In genomic region chrV:1003826-1004225, ce11 we compare ENCODE assay signal across 4 worm cellular contexts.
TF ChIP-seq lines count a peak whose summit lies in the region.

No protein-coding gene starts in this region.

TF ChIP-seq in whole organism, L2 larva, 48 proteins besides CTCF, POLR2A, EP300 and RAD21 (continued from another document):
- no peak for TF ChIP-seq nhr-12 (tag; optimal IDR thresholded peaks at IDR 0.05; lab: Kevin White, UChicago)
- no peak for TF ChIP-seq unc-62 (GFP tag; optimal IDR thresholded peaks at IDR 0.05; lab: Kevin White, UChicago)
- no peak for TF ChIP-seq dmd-4 (tag; optimal IDR thresholded peaks at IDR 0.05; lab: Kevin White, UChicago)
- TF ChIP-seq lin-39 (tag; optimal IDR thresholded peaks at IDR 0.05; lab: Kevin White, UChicago): no peak
- no peak for TF ChIP-seq sem-4 (tag; optimal IDR thresholded peaks at IDR 0.05; lab: Kevin White, UChicago)
- peak; percentile 53 for TF ChIP-seq crh-2 (tag; optimal IDR thresholded peaks at IDR 0.05; lab: Kevin White, UChicago)
- TF ChIP-seq R02D3.7 (tag; optimal IDR thresholded peaks at IDR 0.05; lab: Kevin White, UChicago): no peak
- TF ChIP-seq ama-1 (optimal IDR thresholded peaks at IDR 0.05; lab: Kevin White, UChicago): no peak
- TF ChIP-seq snpc-4 (tag; optimal IDR thresholded peaks at IDR 0.05; lab: Kevin White, UChicago): no peak
- no peak for TF ChIP-seq ZK546.5 (tag; optimal IDR thresholded peaks at IDR 0.05; lab: Kevin White, UChicago)
- TF ChIP-seq elt-1 (tag; optimal IDR thresholded peaks at IDR 0.05; lab: Kevin White, UChicago): no peak
- TF ChIP-seq ztf-1 (GFP tag; conservative IDR thresholded peaks at IDR 0.05; lab: Robert Waterston, UW): no peak
- peak; percentile 15 for TF ChIP-seq fos-1 (tag; optimal IDR thresholded peaks at IDR 0.05; lab: Kevin White, UChicago)
- TF ChIP-seq nhr-21 (tag; optimal IDR thresholded peaks at IDR 0.05; lab: Kevin White, UChicago): peak; percentile 11
- TF ChIP-seq nhr-129 (tag; optimal IDR thresholded peaks at IDR 0.05; lab: Kevin White, UChicago): peak; percentile 49
- TF ChIP-seq Y55F3AM.14 (GFP tag; optimal IDR thresholded peaks at IDR 0.05; lab: Kevin White, UChicago): peak; percentile 51
- TF ChIP-seq alr-1 (tag; optimal IDR thresholded peaks at IDR 0.05; lab: Kevin White, UChicago): no peak
- peak; percentile 81 for TF ChIP-seq unc-55 (GFP tag; optimal IDR thresholded peaks at IDR 0.05; lab: Kevin White, UChicago)
- no peak for TF ChIP-seq mdl-1 (tag; optimal IDR thresholded peaks at IDR 0.05; lab: Kevin White, UChicago)
- TF ChIP-seq blmp-1 (tag; optimal IDR thresholded peaks at IDR 0.05; lab: Kevin White, UChicago; ENCODE audit: insufficient read depth): no peak
- no peak for TF ChIP-seq skn-1 (tag; optimal IDR thresholded peaks at IDR 0.05; lab: Kevin White, UChicago)
- peak; percentile 84 for TF ChIP-seq sma-3 (GFP tag; optimal IDR thresholded peaks at IDR 0.05; lab: Kevin White, UChicago)
- TF ChIP-seq ztf-4 (tag; optimal IDR thresholded peaks at IDR 0.05; lab: Kevin White, UChicago): no peak
- no peak for TF ChIP-seq elt-3 (tag; optimal IDR thresholded peaks at IDR 0.05; lab: Kevin White, UChicago)

TF ChIP-seq in whole organism, L4 larva, 104 proteins besides CTCF, POLR2A, EP300 and RAD21 (continued from another document and continues in another):
- TF ChIP-seq pha-4 (GFP tag; IDR thresholded peaks at IDR 0.05; lab: Robert Waterston, UW) (no peak), pha-4 (tag; optimal IDR thresholded peaks at IDR 0.05; lab: Kevin White, UChicago) (peak; percentile 1), ctbp-1 (GFP tag; IDR thresholded peaks at IDR 0.05; lab: Robert Waterston, UW) (no peak), ceh-82 (tag; optimal IDR thresholded peaks at IDR 0.05; lab: Kevin White, UChicago) (no peak), ceh-28 (tag; optimal IDR thresholded peaks at IDR 0.05; lab: Kevin White, UChicago) (no peak), lin-39 (tag; optimal IDR thresholded peaks at IDR 0.05; lab: Kevin White, UChicago) (no peak), D1046.2 (GFP tag; IDR thresholded peaks at IDR 0.05; lab: Robert Waterston, UW) (no peak), egl-43 (GFP tag; IDR thresholded peaks at IDR 0.05; lab: Robert Waterston, UW) (no peak), mes-2 (tag; optimal IDR thresholded peaks at IDR 0.05; lab: Kevin White, UChicago; ENCODE audit: poor library complexity, severe bottlenecking) (peak; percentile 82), F10B5.3 (tag; optimal IDR thresholded peaks at IDR 0.05; lab: Kevin White, UChicago) (no peak), egl-27 (tag; optimal IDR thresholded peaks at IDR 0.05; lab: Kevin White, UChicago) (no peak), spr-1 (tag; optimal IDR thresholded peaks at IDR 0.05; lab: Kevin White, UChicago) (no peak), F44E2.7 (GFP tag; IDR thresholded peaks at IDR 0.05; lab: Robert Waterston, UW) (no peak), daf-12 (tag; optimal IDR thresholded peaks at IDR 0.05; lab: Kevin White, UChicago) (no peak), nhr-48 (tag; optimal IDR thresholded peaks at IDR 0.05; lab: Kevin White, UChicago) (no peak), snpc-1.2 (GFP tag; IDR thresholded peaks at IDR 0.05; lab: Robert Waterston, UW) (no peak), attf-4 (tag; optimal IDR thresholded peaks at IDR 0.05; lab: Kevin White, UChicago) (no peak), lsy-2 (tag; optimal IDR thresholded peaks at IDR 0.05; lab: Kevin White, UChicago) (peak in 1 of 2 experiments; percentile 71), duxl-1 (tag; optimal IDR thresholded peaks at IDR 0.05; lab: Kevin White, UChicago; ENCODE audit: poor library complexity) (no peak), hif-1 (tag; optimal IDR thresholded peaks at IDR 0.05; lab: Kevin White, UChicago) (peak in 1 of 2 experiments; percentile 93), nhr-41 (GFP tag; IDR thresholded peaks at IDR 0.05; lab: Robert Waterston, UW) (no peak), nhr-102 (tag; optimal IDR thresholded peaks at IDR 0.05; lab: Kevin White, UChicago) (peak; percentile 20), lin-38 (GFP tag; IDR thresholded peaks at IDR 0.05; lab: Robert Waterston, UW) (peak; percentile 54), jun-1 (tag; optimal IDR thresholded peaks at IDR 0.05; lab: Kevin White, UChicago) (no peak), sdz-12 (GFP tag; optimal IDR thresholded peaks at IDR 0.05; lab: Kevin White, UChicago) (no peak), nhr-237 (tag; optimal IDR thresholded peaks at IDR 0.05; lab: Kevin White, UChicago) (no peak), ceh-20 (GFP tag; IDR thresholded peaks at IDR 0.05; lab: Robert Waterston, UW) (no peak), hmg-1.1 (GFP tag; IDR thresholded peaks at IDR 0.05; lab: Robert Waterston, UW) (peak; percentile 79), lin-13 (GFP tag; optimal IDR thresholded peaks at IDR 0.05; lab: Kevin White, UChicago) (no peak), lin-1 (GFP tag; IDR thresholded peaks at IDR 0.05; lab: Robert Waterston, UW) (no peak), arid-1 (GFP tag; conservative IDR thresholded peaks at IDR 0.05; lab: Robert Waterston, UW) (no peak), Y105C5A.15 (GFP tag; IDR thresholded peaks at IDR 0.05; lab: Robert Waterston, UW) (no peak), daf-16 (GFP tag; optimal IDR thresholded peaks at IDR 0.05; lab: Kevin White, UChicago) (no peak), daf-16 (tag; optimal IDR thresholded peaks at IDR 0.05; lab: Kevin White, UChicago) (peak; percentile 34), ceh-44 (GFP tag; IDR thresholded peaks at IDR 0.05; lab: Robert Waterston, UW) (peak; percentile 93), zfp-3 (GFP tag; conservative IDR thresholded peaks at IDR 0.05; lab: Robert Waterston, UW) (no peak), nhr-76 (tag; optimal IDR thresholded peaks at IDR 0.05; lab: Kevin White, UChicago) (no peak), zip-2 (tag; optimal IDR thresholded peaks at IDR 0.05; lab: Kevin White, UChicago) (no peak), dmd-6 (GFP tag; IDR thresholded peaks at IDR 0.05; lab: Robert Waterston, UW) (0 out of 2 replicates have a peak, but pooled peaks have one; percentile 27)

TF ChIP-seq in whole organism, late embryonic, 69 proteins besides CTCF, POLR2A, EP300 and RAD21 (continued from another document and continues in another):
- TF ChIP-seq npax-4 (tag; optimal IDR thresholded peaks at IDR 0.05; lab: Kevin White, UChicago): peak; percentile 29
- TF ChIP-seq sox-4 (tag; optimal IDR thresholded peaks at IDR 0.05; lab: Kevin White, UChicago): peak; percentile 46
- no peak for TF ChIP-seq lin-11 (tag; optimal IDR thresholded peaks at IDR 0.05; lab: Kevin White, UChicago)
- peak; percentile 57 for TF ChIP-seq ceh-18 (tag; optimal IDR thresholded peaks at IDR 0.05; lab: Kevin White, UChicago)
- TF ChIP-seq sox-2 (GFP tag; IDR thresholded peaks at IDR 0.05; lab: Robert Waterston, UW): no peak
- TF ChIP-seq hlh-15 (tag; optimal IDR thresholded peaks at IDR 0.05; lab: Kevin White, UChicago): peak; percentile 93
- TF ChIP-seq pax-1 (tag; optimal IDR thresholded peaks at IDR 0.05; lab: Kevin White, UChicago): no peak
- TF ChIP-seq pag-3 (tag; optimal IDR thresholded peaks at IDR 0.05; lab: Kevin White, UChicago; ENCODE audit: borderline replicate concordance): peak; percentile 79
- TF ChIP-seq che-1 (tag; optimal IDR thresholded peaks at IDR 0.05; lab: Kevin White, UChicago): peak; percentile 52
- peak; percentile 99 for TF ChIP-seq zip-5 (tag; optimal IDR thresholded peaks at IDR 0.05; lab: Kevin White, UChicago)
- peak; percentile 97 for TF ChIP-seq lim-6 (tag; optimal IDR thresholded peaks at IDR 0.05; lab: Kevin White, UChicago)
- TF ChIP-seq ceh-31 (tag; optimal IDR thresholded peaks at IDR 0.05; lab: Kevin White, UChicago): peak; percentile 100
- peak; percentile 89 for TF ChIP-seq syd-9 (tag; optimal IDR thresholded peaks at IDR 0.05; lab: Kevin White, UChicago)
- TF ChIP-seq ref-2 (tag; optimal IDR thresholded peaks at IDR 0.05; lab: Kevin White, UChicago): peak; percentile 97
- no peak for TF ChIP-seq nhr-11 (tag; optimal IDR thresholded peaks at IDR 0.05; lab: Kevin White, UChicago)
- TF ChIP-seq elt-4 (tag; optimal IDR thresholded peaks at IDR 0.05; lab: Kevin White, UChicago): no peak
- peak; percentile 34 for TF ChIP-seq nfya-1 (tag; optimal IDR thresholded peaks at IDR 0.05; lab: Kevin White, UChicago)
- TF ChIP-seq gmeb-2 (tag; optimal IDR thresholded peaks at IDR 0.05; lab: Kevin White, UChicago): peak; percentile 41
- peak; percentile 86 for TF ChIP-seq ztf-16 (tag; optimal IDR thresholded peaks at IDR 0.05; lab: Kevin White, UChicago)
- peak; percentile 98 for TF ChIP-seq ets-4 (tag; optimal IDR thresholded peaks at IDR 0.05; lab: Kevin White, UChicago)
- no peak for TF ChIP-seq ceh-22 (tag; optimal IDR thresholded peaks at IDR 0.05; lab: Kevin White, UChicago)
- peak; percentile 36 for TF ChIP-seq hlh-6 (tag; optimal IDR thresholded peaks at IDR 0.05; lab: Kevin White, UChicago)
- TF ChIP-seq pha-2 (tag; optimal IDR thresholded peaks at IDR 0.05; lab: Kevin White, UChicago): peak; percentile 81
- no peak for TF ChIP-seq pros-1 (tag; optimal IDR thresholded peaks at IDR 0.05; lab: Kevin White, UChicago)
- peak; percentile 25 for TF ChIP-seq nhr-232 (tag; optimal IDR thresholded peaks at IDR 0.05; lab: Kevin White, UChicago)
- TF ChIP-seq K02D7.2 (tag; optimal IDR thresholded peaks at IDR 0.05; lab: Kevin White, UChicago): peak; percentile 49
- TF ChIP-seq C38D4.7 (GFP tag; optimal IDR thresholded peaks at IDR 0.05; lab: Kevin White, UChicago): peak; percentile 68
- no peak for TF ChIP-seq pat-9 (tag; optimal IDR thresholded peaks at IDR 0.05; lab: Kevin White, UChicago)
- no peak for TF ChIP-seq dve-1 (tag; optimal IDR thresholded peaks at IDR 0.05; lab: Kevin White, UChicago)
- peak; percentile 42 for TF ChIP-seq ceh-24 (tag; optimal IDR thresholded peaks at IDR 0.05; lab: Kevin White, UChicago)
- TF ChIP-seq ceh-9 (tag; optimal IDR thresholded peaks at IDR 0.05; lab: Kevin White, UChicago): no peak
- no peak for TF ChIP-seq ama-1 (optimal IDR thresholded peaks at IDR 0.05; lab: Kevin White, UChicago)
- peak; percentile 99 for TF ChIP-seq ceh-2 (tag; optimal IDR thresholded peaks at IDR 0.05; lab: Kevin White, UChicago)
- peak; percentile 80 for TF ChIP-seq ceh-19 (GFP tag; optimal IDR thresholded peaks at IDR 0.05; lab: Kevin White, UChicago)
- no peak for TF ChIP-seq odd-2 (tag; optimal IDR thresholded peaks at IDR 0.05; lab: Kevin White, UChicago)
- TF ChIP-seq tbx-2 (tag; optimal IDR thresholded peaks at IDR 0.05; lab: Kevin White, UChicago): peak; percentile 98
- TF ChIP-seq F13H6.1 (tag; optimal IDR thresholded peaks at IDR 0.05; lab: Kevin White, UChicago): peak; percentile 88
- no peak for TF ChIP-seq pha-4 (tag; optimal IDR thresholded peaks at IDR 0.05; lab: Kevin White, UChicago)
- peak; percentile 96 for TF ChIP-seq ahr-1 (tag; optimal IDR thresholded peaks at IDR 0.05; lab: Kevin White, UChicago)
- TF ChIP-seq dmd-4 (tag; optimal IDR thresholded peaks at IDR 0.05; lab: Kevin White, UChicago; ENCODE audit: borderline replicate concordance): peak; percentile 19
- TF ChIP-seq K09A11.1 (tag; optimal IDR thresholded peaks at IDR 0.05; lab: Kevin White, UChicago; ENCODE audit: insufficient read depth): no peak

TF ChIP-seq in whole organism, mixed stage, embryonic, 35 proteins besides CTCF, POLR2A, EP300 and RAD21 (continued from another document):
- TF ChIP-seq ceh-83 (GFP tag; optimal IDR thresholded peaks at IDR 0.05; lab: Kevin White, UChicago) (peak; percentile 79), zip-8 (tag; optimal IDR thresholded peaks at IDR 0.05; lab: Kevin White, UChicago) (no peak), blmp-1 (tag; optimal IDR thresholded peaks at IDR 0.05; lab: Kevin White, UChicago) (no peak), ham-2 (GFP tag; optimal IDR thresholded peaks at IDR 0.05; lab: Kevin White, UChicago) (no peak), lin-32 (GFP tag; optimal IDR thresholded peaks at IDR 0.05; lab: Kevin White, UChicago) (peak; percentile 55)
TF ChIP-seq in whole organism, mixed stage, embryonic: peak in this region for 14.
